Worm (Caenorhabditis elegans): ENCODE data around the gene dnc-2.

ce11 chrIII:5882823-5883222 lies 42.7 kb downstream of the dnc-2 start, which contains the start of gene F01F1.14:
- TF ChIP-seq Y95B8A.8 (GFP tag; IDR thresholded peaks at IDR 0.05) (no peak), pha-4 (tag; optimal IDR thresholded peaks at IDR 0.05) (no peak)

All from whole organism, young adult.